Worm (Caenorhabditis elegans) whole organism, L4 larva: ENCODE measurements around the gene arl-8.

ENCODE experiments used
- lin-15B ChIP-seq: fragments of 150-350 bp; sonication (generic microtip); optimal IDR thresholded peaks from 3 replicates; lab custom pipeline; 2014; ENCODE audit warnings: missing biosample characterization, missing genetic modification characterization
- lsy-2 ChIP-seq, 2 experiments: fragments of 150-350 bp in 1 of 2; sonication (generic microtip) in 1 of 2; optimal IDR thresholded peaks; 2 replicates each; lab custom pipeline; 2014 to 2017; ENCODE audit warnings: missing biosample characterization in 2 of 2, missing genetic modification characterization in 2 of 2
- unc-130 ChIP-seq: sonication (generic microtip); optimal IDR thresholded peaks from 2 replicates; lab custom pipeline; 2016; ENCODE audit warnings: missing genetic modification reagents, missing genetic modification characterization, missing compliant biosample characterization

DNA sequence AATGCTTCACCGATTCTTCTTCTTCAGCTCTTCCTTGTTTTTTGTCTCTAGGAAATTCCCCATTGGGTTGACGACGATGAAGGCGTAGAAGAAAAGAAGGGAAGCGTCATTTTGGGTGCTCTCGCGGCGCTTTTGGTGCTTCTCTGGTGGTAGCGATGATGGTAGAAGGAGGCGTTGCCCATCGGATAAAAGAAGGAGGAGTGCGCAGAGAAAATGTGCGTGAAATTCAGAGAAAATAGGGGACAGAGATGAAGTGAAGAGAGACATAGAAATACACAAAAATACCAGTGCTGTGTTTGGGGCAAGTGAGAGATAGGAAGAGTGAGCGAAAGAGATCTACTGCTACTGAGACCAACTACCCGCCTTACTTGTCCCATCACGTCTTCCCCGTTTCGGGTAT, 9.0 kb downstream of the arl-8 start, which contains the start of gene oig-5:
- TF ChIP-seq lsy-2 (tag; optimal IDR thresholded peaks at IDR 0.05; lab: Kevin White, UChicago) (no peak), lin-15B (tag; lab: Kevin White, UChicago) (no peak), unc-130 (no peak)
